Worm (Caenorhabditis elegans) whole organism, late embryonic: ENCODE measurements around the gene mrps-28.

Source experiments
- ama-1 ChIP-seq: fragments of 150-350 bp; optimal IDR thresholded peaks from 2 replicates; lab custom pipeline; 2014
- ceh-31 ChIP-seq: sonication (generic microtip); optimal IDR thresholded peaks from 2 replicates; lab custom pipeline; 2016; ENCODE audit warnings: missing genetic modification characterization, missing compliant biosample characterization
- ceh-6 ChIP-seq: fragments of 200-800 bp; sonication (Bioruptor generic); optimal IDR thresholded peaks from 2 replicates; lab custom pipeline; 2018; ENCODE audit warnings: mild to moderate bottlenecking, missing genetic modification characterization, missing compliant biosample characterization
- nfya-1 ChIP-seq: sonication (generic microtip); optimal IDR thresholded peaks from 2 replicates; lab custom pipeline; 2017; ENCODE audit warnings: missing genetic modification characterization, mild to moderate bottlenecking, missing compliant biosample characterization, antibody characterized with exemption, moderate library complexity

- no peak for TF ChIP-seq ama-1 (lab: Kevin White, UChicago)
- no peak for TF ChIP-seq ceh-6
- TF ChIP-seq nfya-1: no peak
- TF ChIP-seq ceh-31: no peak
These were observed 19.3 kb upstream of the mrps-28 start, which contains the start of gene dyf-19 for ce11 chrV:19624749-19625148.
